Worm (Caenorhabditis elegans) whole organism, young adult: Measurements from ENCODE around the gene Y41D4A.6.

Experiments
- B0261.1 ChIP-seq: sonication (generic microtip); optimal IDR thresholded peaks from 2 replicates; lab custom pipeline; 2016; ENCODE audit warnings: mild to moderate bottlenecking, missing genetic modification characterization, moderate library complexity, missing compliant biosample characterization
- C06A6.2 ChIP-seq: fragments of 200-800 bp; sonication (Bioruptor generic); conservative IDR thresholded peaks from 2 replicates; pipeline ENCODE4 v1.3.6; 2022; ENCODE audit warnings: missing genetic modification characterization, missing compliant biosample characterization
- F33H1.4 ChIP-seq: fragments of 200-800 bp; sonication (Bioruptor generic); IDR thresholded peaks from 2 replicates; pipeline ENCODE4 v1.3.6; 2022; ENCODE audit warnings: missing genetic modification reagents, missing genetic modification characterization, missing compliant biosample characterization
- F49E8.2 ChIP-seq: sonication (generic microtip); optimal IDR thresholded peaks from 3 replicates; lab custom pipeline; 2017; ENCODE audit warnings: missing genetic modification characterization, mild to moderate bottlenecking, missing compliant biosample characterization, antibody characterized with exemption, moderate library complexity; ENCODE audit not compliant: insufficient read depth
- K11D2.4 ChIP-seq: fragments of 200-800 bp; sonication (Bioruptor generic); IDR thresholded peaks from 2 replicates; pipeline ENCODE4 v1.3.6; 2022; ENCODE audit warnings: missing genetic modification reagents, missing genetic modification characterization, missing compliant biosample characterization
- Y53F4B.3 ChIP-seq: fragments of 200-800 bp; sonication (Bioruptor generic); IDR thresholded peaks from 2 replicates; pipeline ENCODE4 v1.3.6; 2022; ENCODE audit warnings: missing genetic modification reagents, missing genetic modification characterization, missing compliant biosample characterization
- Y53G8AR.9 ChIP-seq: fragments of 200-800 bp; sonication (Bioruptor generic); conservative IDR thresholded peaks from 2 replicates; pipeline ENCODE4 v1.3.6; 2022; ENCODE audit warnings: missing genetic modification reagents, missing genetic modification characterization, missing compliant biosample characterization
- ZK185.1 ChIP-seq: sonication (generic microtip); optimal IDR thresholded peaks from 2 replicates; lab custom pipeline; 2016; ENCODE audit warnings: mild to moderate bottlenecking, missing genetic modification characterization, missing compliant biosample characterization; ENCODE audit not compliant: poor library complexity, severe bottlenecking
- attf-3 ChIP-seq: fragments of 200-800 bp; sonication (Bioruptor generic); conservative IDR thresholded peaks from 2 replicates; pipeline ENCODE4 v1.3.6; 2022; ENCODE audit warnings: missing genetic modification reagents, missing genetic modification characterization, missing compliant biosample characterization
- attf-5 ChIP-seq: fragments of 200-800 bp; sonication (Bioruptor generic); optimal IDR thresholded peaks from 2 replicates; lab custom pipeline; 2018; ENCODE audit warnings: mild to moderate bottlenecking, missing genetic modification characterization, missing compliant biosample characterization
- bed-1 ChIP-seq: fragments of 200-800 bp; sonication (Bioruptor generic); IDR thresholded peaks from 2 replicates; pipeline ENCODE4 v1.3.6; 2022; ENCODE audit warnings: missing genetic modification reagents, missing genetic modification characterization, missing compliant biosample characterization
- cebp-1 ChIP-seq, 2 experiments: fragments of 200-800 bp in 1 of 2; sonication (Bioruptor generic) in 1 of 2; sonication (generic microtip) in 1 of 2; IDR thresholded peaks in 1 of 2; optimal IDR thresholded peaks in 1 of 2; 2 replicates each; pipeline versions ENCODE4 v1.3.6 to Lab custom; 2017 to 2022; ENCODE audit warnings: missing compliant biosample characterization in 2 of 2, missing genetic modification characterization in 2 of 2, mild to moderate bottlenecking in 1 of 2, missing genetic modification reagents in 1 of 2, moderate library complexity in 1 of 2
- ceh-40 ChIP-seq: fragments of 200-800 bp; sonication (Bioruptor generic); IDR thresholded peaks from 2 replicates; pipeline ENCODE4 v1.3.6; 2022; ENCODE audit warnings: missing genetic modification characterization, missing compliant biosample characterization
- ceh-79 ChIP-seq: sonication (generic microtip); optimal IDR thresholded peaks from 2 replicates; lab custom pipeline; 2017; ENCODE audit warnings: mild to moderate bottlenecking, missing genetic modification characterization, missing compliant biosample characterization
- die-1 ChIP-seq: sonication (generic microtip); optimal IDR thresholded peaks from 2 replicates; lab custom pipeline; 2016; ENCODE audit warnings: missing genotype, mild to moderate bottlenecking, missing genetic modification characterization, missing compliant biosample characterization
- egrh-3 ChIP-seq: fragments of 200-800 bp; sonication (Bioruptor generic); IDR thresholded peaks from 2 replicates; pipeline ENCODE4 v1.3.6; 2022; ENCODE audit warnings: missing genetic modification reagents, missing genetic modification characterization, missing compliant biosample characterization
- ekl-4 ChIP-seq: fragments of 200-800 bp; sonication (Bioruptor generic); IDR thresholded peaks from 2 replicates; pipeline ENCODE4 v1.3.6; 2022; ENCODE audit warnings: missing genetic modification reagents, missing genetic modification characterization, missing compliant biosample characterization
- hmg-1.2 ChIP-seq: fragments of 200-800 bp; sonication (Bioruptor generic); IDR thresholded peaks from 2 replicates; pipeline ENCODE4 v1.3.6; 2022; ENCODE audit warnings: missing genetic modification reagents, missing genetic modification characterization, missing compliant biosample characterization
- lag-1 ChIP-seq: fragments of 200-800 bp; sonication (Bioruptor generic); IDR thresholded peaks from 2 replicates; pipeline ENCODE4 v1.3.6; 2022; ENCODE audit warnings: missing genetic modification reagents, missing genetic modification characterization, missing compliant biosample characterization
- let-607 ChIP-seq, 2 experiments: fragments of 200-800 bp in 1 of 2; sonication (Bioruptor generic) in 1 of 2; sonication (generic microtip) in 1 of 2; optimal IDR thresholded peaks; 2 replicates each; lab custom pipeline; 2016 to 2018; ENCODE audit warnings: mild to moderate bottlenecking in 2 of 2, missing compliant biosample characterization in 2 of 2, missing genetic modification characterization in 2 of 2, moderate library complexity in 2 of 2, missing genotype in 1 of 2
- lsl-1 ChIP-seq: fragments of 200-800 bp; sonication (Bioruptor generic); optimal IDR thresholded peaks from 2 replicates; lab custom pipeline; 2018; ENCODE audit warnings: mild to moderate bottlenecking, missing genetic modification characterization, moderate library complexity, missing compliant biosample characterization
- lsy-27 ChIP-seq: sonication (generic microtip); optimal IDR thresholded peaks from 2 replicates; lab custom pipeline; 2017; ENCODE audit warnings: missing genetic modification characterization, mild to moderate bottlenecking, missing compliant biosample characterization, antibody characterized with exemption, missing genotype, borderline replicate concordance; ENCODE audit not compliant: insufficient read depth
- madf-10 ChIP-seq: sonication (generic microtip); optimal IDR thresholded peaks from 2 replicates; lab custom pipeline; 2016; ENCODE audit warnings: mild to moderate bottlenecking, missing genetic modification characterization, missing compliant biosample characterization
- madf-6 ChIP-seq: fragments of 200-800 bp; sonication (Bioruptor generic); IDR thresholded peaks from 2 replicates; pipeline ENCODE4 v1.3.6; 2022; ENCODE audit warnings: missing genetic modification reagents, missing genetic modification characterization, missing compliant biosample characterization
- mxl-1 ChIP-seq: sonication (generic microtip); optimal IDR thresholded peaks from 2 replicates; lab custom pipeline; 2016; ENCODE audit warnings: missing genetic modification characterization, missing compliant biosample characterization
- nfyb-1 ChIP-seq: fragments of 200-800 bp; sonication (Bioruptor generic); IDR thresholded peaks from 2 replicates; pipeline ENCODE4 v1.3.6; 2022; ENCODE audit warnings: missing genetic modification reagents, missing genetic modification characterization, missing compliant biosample characterization
- nhr-80 ChIP-seq: sonication (generic microtip); optimal IDR thresholded peaks from 2 replicates; lab custom pipeline; 2016; ENCODE audit warnings: missing genetic modification characterization, missing compliant biosample characterization
- pbrm-1 ChIP-seq: fragments of 200-800 bp; sonication (Bioruptor generic); IDR thresholded peaks from 2 replicates; pipeline ENCODE4 v1.3.6; 2022; ENCODE audit warnings: missing genetic modification reagents, missing genetic modification characterization, missing compliant biosample characterization
- repo-1 ChIP-seq: sonication (generic microtip); optimal IDR thresholded peaks from 2 replicates; lab custom pipeline; 2017; ENCODE audit warnings: mild to moderate bottlenecking, missing genetic modification characterization, missing compliant biosample characterization
- sdz-38 ChIP-seq: sonication (generic microtip); optimal IDR thresholded peaks from 2 replicates; lab custom pipeline; 2016; ENCODE audit warnings: missing genotype, missing genetic modification characterization, missing compliant biosample characterization
- sea-2 ChIP-seq: fragments of 200-800 bp; sonication (Bioruptor generic); IDR thresholded peaks from 2 replicates; pipeline ENCODE4 v1.3.6; 2022; ENCODE audit warnings: missing genetic modification characterization, missing compliant biosample characterization
- snpc-1.1 ChIP-seq: sonication (generic microtip); optimal IDR thresholded peaks from 2 replicates; lab custom pipeline; 2017; ENCODE audit warnings: missing genetic modification characterization, mild to moderate bottlenecking, missing compliant biosample characterization, antibody characterized with exemption, moderate library complexity, missing genotype, missing genetic modification reagents; ENCODE audit not compliant: insufficient read depth
- snpc-3.4 ChIP-seq: sonication (generic microtip); optimal IDR thresholded peaks from 2 replicates; lab custom pipeline; 2017; ENCODE audit warnings: missing genetic modification characterization, mild to moderate bottlenecking, missing compliant biosample characterization, antibody characterized with exemption, moderate library complexity, missing genotype, missing genetic modification reagents
- somi-1 ChIP-seq: fragments of 200-800 bp; sonication (Bioruptor generic); optimal IDR thresholded peaks from 2 replicates; lab custom pipeline; 2018; ENCODE audit warnings: mild to moderate bottlenecking, missing genetic modification characterization, missing compliant biosample characterization
- tbp1 ChIP-seq: fragments of 200-800 bp; sonication (Bioruptor generic); optimal IDR thresholded peaks from 2 replicates; lab custom pipeline; 2018; ENCODE audit warnings: mild to moderate bottlenecking, missing genetic modification characterization, missing compliant biosample characterization
- zfh-2 ChIP-seq: fragments of 200-800 bp; sonication (Bioruptor generic); conservative IDR thresholded peaks from 2 replicates; pipeline ENCODE4 v1.3.6; 2022; ENCODE audit warnings: missing genetic modification reagents, missing genetic modification characterization, missing compliant biosample characterization
- ztf-18 ChIP-seq: sonication (generic microtip); optimal IDR thresholded peaks from 2 replicates; lab custom pipeline; 2016; ENCODE audit warnings: missing genotype, mild to moderate bottlenecking, missing genetic modification characterization, missing compliant biosample characterization
- ztf-26 ChIP-seq: sonication (generic microtip); optimal IDR thresholded peaks from 2 replicates; lab custom pipeline; 2017; ENCODE audit warnings: missing genetic modification characterization, missing compliant biosample characterization
- ztf-3 ChIP-seq: fragments of 200-800 bp; sonication (Bioruptor generic); optimal IDR thresholded peaks from 2 replicates; lab custom pipeline; 2018; ENCODE audit warnings: mild to moderate bottlenecking, missing genetic modification characterization, missing compliant biosample characterization
- ztf-6 ChIP-seq: fragments of 200-800 bp; sonication (Bioruptor generic); IDR thresholded peaks from 2 replicates; pipeline ENCODE4 v1.3.6; 2022; ENCODE audit warnings: missing genetic modification reagents, missing genetic modification characterization, missing compliant biosample characterization

Y41D4A.6 gene

DNA sequence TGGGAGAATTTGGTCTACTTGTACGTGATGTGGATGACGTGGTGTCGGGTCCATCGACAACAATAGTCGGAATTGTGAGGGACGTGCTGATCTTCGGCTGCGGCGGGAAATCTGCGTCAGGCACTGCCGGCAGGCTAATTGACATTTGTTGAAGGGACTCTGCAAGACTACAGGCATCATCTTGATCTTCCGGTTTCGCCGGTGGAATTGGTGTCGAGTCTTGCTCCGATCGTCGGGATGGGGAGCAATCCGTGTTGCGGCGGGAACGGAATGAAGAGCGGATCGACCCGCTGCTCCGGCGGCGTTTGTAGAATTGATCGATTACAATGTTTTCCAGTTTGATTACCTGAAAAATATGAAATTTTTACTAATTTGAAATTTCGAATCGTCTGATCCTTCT is 7.2 kb upstream of the Y41D4A.6 start:
- no peak for TF ChIP-seq ztf-26 (tag; lab: Kevin White, UChicago)
- peak; percentile 71 for TF ChIP-seq zfh-2 (GFP tag; lab: Robert Waterston, UW)

DNA sequence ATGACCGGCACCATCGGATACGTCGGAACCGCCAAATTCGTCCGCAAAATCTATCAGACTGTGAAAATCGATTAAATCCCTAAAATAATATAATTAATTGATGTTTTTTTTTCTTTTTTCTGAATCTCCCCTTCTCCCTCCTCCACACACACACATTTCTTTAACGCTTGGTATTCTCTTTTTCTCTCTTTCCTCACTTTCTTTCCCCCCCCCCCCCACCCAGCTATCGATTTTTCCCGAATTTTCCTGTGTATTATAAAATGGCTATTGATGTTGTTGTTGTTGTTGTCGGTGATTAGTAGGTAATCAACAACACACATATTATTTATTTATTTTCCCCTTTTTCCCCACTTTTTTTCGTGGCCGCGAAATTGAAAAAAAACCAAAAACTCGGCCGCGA is 5.9 kb upstream of the Y41D4A.6 start:
- TF ChIP-seq bed-1: no peak
- TF ChIP-seq egrh-3 (GFP tag; lab: Robert Waterston, UW): peak; percentile 38; the same call in 1 of the 2 replicates
- no peak for TF ChIP-seq somi-1 (GFP tag; lab: Kevin White, UChicago)
- TF ChIP-seq sdz-38: no peak
- no peak for TF ChIP-seq pbrm-1 (GFP tag; lab: Robert Waterston, UW)
- no peak for TF ChIP-seq snpc-1.1 (tag; lab: Kevin White, UChicago)
- no peak for TF ChIP-seq ceh-40 (GFP tag; lab: Robert Waterston, UW)
- TF ChIP-seq Y53F4B.3 (GFP tag; lab: Robert Waterston, UW): no peak
- TF ChIP-seq C06A6.2 (GFP tag; lab: Robert Waterston, UW): no peak
- peak; percentile 40; the same call in 1 of the 2 replicates for TF ChIP-seq madf-6 (GFP tag; lab: Robert Waterston, UW)
- no peak for TF ChIP-seq ceh-79
- TF ChIP-seq attf-3 (GFP tag; lab: Robert Waterston, UW): no peak
- no peak for TF ChIP-seq ztf-3 (GFP tag; lab: Kevin White, UChicago)
- 0 out of 2 replicates have a peak, but pooled peaks have one; percentile 27 for TF ChIP-seq K11D2.4
- no peak for TF ChIP-seq ztf-18 (tag; lab: Kevin White, UChicago)
- TF ChIP-seq snpc-3.4 (tag; lab: Kevin White, UChicago): no peak
- no peak for TF ChIP-seq die-1
- no peak for TF ChIP-seq lsl-1 (GFP tag; lab: Kevin White, UChicago)
- no peak for TF ChIP-seq ZK185.1 (tag; lab: Kevin White, UChicago)
- no peak for TF ChIP-seq cebp-1 (GFP tag; IDR thresholded peaks at IDR 0.05; lab: Robert Waterston, UW)
- peak; percentile 28 for TF ChIP-seq cebp-1 (tag; optimal IDR thresholded peaks at IDR 0.05; lab: Kevin White, UChicago)
- TF ChIP-seq mxl-1 (tag; lab: Kevin White, UChicago): no peak
- no peak for TF ChIP-seq F49E8.2 (tag; lab: Kevin White, UChicago)
- no peak for TF ChIP-seq ztf-6
- TF ChIP-seq, all 124 proteins: peak for 4

DNA sequence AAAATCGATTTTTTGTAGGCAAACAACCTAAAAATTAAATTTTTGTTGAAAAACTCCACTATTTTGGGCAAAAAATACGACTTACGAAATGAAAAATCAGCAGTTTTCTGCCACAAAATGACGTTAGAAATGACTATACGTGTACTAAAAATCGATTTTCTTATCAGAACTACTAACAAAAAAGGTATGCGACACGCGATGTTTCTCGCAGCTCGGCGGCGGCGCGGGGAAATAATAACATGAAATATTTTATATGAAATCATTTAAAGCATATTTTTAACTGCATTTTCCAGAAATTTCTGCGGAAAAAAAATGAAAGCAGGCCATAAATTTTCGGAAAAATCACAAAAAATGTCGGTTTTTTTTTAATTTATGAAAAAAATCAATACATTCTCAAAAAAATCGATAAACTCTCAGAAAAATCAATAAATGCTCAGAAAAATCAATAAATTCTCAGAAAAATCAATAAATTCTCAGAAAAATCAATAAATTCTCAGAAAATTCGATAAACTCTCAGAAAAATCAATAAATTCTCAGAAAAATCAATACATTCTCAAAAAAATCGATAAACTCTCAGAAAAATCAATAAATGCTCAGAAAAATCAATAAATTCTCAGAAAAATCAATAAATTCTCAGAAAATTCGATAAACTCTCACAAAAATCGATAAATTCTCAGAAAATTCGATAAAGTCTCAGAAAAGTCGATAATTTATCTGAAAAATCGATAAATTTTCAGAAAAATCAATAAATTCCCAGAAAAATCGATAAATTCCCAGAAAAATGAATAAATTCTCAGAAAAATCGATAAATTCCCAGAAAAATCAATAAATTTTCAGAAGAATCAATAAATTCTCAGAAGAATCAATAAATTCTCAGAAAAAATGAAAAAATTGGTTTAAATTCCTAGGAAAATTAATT is 4.9 kb downstream of the Y41D4A.6 start, which contains the start of gene ptpn-22:
ptpn-22 (minus strand) TSS at position 158 of the 919 bp plus-strand sequence.
- TF ChIP-seq tbp1: no peak
- no peak for TF ChIP-seq lsy-27
- peak; percentile 55 to 56 for TF ChIP-seq let-607 (tag; optimal IDR thresholded peaks at IDR 0.05; lab: Kevin White, UChicago)
- no peak for TF ChIP-seq B0261.1 (tag; lab: Kevin White, UChicago)

DNA sequence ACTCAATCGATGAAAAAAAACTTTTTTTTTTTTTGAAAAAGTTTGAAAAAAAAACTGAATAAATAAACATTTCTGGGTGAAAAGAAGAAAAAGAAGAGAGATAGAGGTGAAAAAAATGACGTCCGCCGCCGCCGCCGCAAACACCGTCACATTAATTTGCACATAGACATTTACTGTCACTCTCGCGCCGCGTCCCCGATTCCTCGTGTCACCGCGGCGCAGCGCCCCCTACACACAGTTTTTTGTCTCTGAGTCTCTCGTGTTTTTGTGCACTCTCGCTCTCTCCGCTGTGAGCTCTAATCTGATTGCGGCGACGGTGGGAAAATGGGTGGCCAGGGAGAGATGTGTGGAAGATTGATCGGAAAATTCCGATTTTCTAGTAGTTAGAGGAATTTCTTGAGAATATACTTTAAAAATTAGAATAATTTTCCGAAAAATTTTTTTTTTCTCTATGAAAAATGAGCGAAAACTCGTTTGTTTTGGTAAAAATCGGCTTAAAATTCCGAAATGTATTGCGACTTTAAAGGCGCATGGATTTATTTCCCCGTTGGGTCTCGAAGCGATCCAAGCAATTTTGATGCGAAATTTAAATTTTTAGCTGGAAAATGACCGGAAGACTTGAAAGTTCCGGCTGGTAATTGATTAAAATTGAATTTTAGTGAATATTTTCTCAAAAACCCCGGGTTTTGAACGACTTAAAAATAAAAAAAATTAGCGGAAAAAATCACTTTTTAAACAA is 5.8 kb downstream of the Y41D4A.6 start:
- TF ChIP-seq lag-1 (GFP tag; lab: Robert Waterston, UW) (no peak), ekl-4 (GFP tag; lab: Robert Waterston, UW) (no peak), F33H1.4 (peak; percentile 50), let-607 (tag; optimal IDR thresholded peaks at IDR 0.05; lab: Kevin White, UChicago) (peak; percentile 46 to 83), zfh-2 (GFP tag; lab: Robert Waterston, UW) (peak; percentile 92), nfyb-1 (GFP tag; lab: Robert Waterston, UW) (peak; percentile 41; the same call in 1 of the 2 replicates), sea-2 (GFP tag; lab: Robert Waterston, UW) (no peak), hmg-1.2 (GFP tag; lab: Robert Waterston, UW) (peak; percentile 57; the same call in 1 of the 2 replicates), madf-10 (tag; lab: Kevin White, UChicago) (peak; percentile 66), attf-5 (GFP tag; lab: Kevin White, UChicago) (peak; percentile 22), repo-1 (tag; lab: Kevin White, UChicago) (no peak), cebp-1 (GFP tag; IDR thresholded peaks at IDR 0.05; lab: Robert Waterston, UW) (no peak), cebp-1 (tag; optimal IDR thresholded peaks at IDR 0.05; lab: Kevin White, UChicago) (peak; percentile 43), Y53G8AR.9 (GFP tag; lab: Robert Waterston, UW) (no peak), nhr-80 (tag; lab: Kevin White, UChicago) (peak; percentile 51)
